Fruit fly (Drosophila melanogaster) S2 (cell line): ENCODE results near the gene osi.

ENCODE experiments used
- CG8478 ChIP-seq: fragments of >200 bp; optimal IDR thresholded peaks from 2 replicates; lab custom pipeline; 2018
- CTCF ChIP-seq, 2 experiments: fragments of >200 bp; optimal IDR thresholded peaks; 2 replicates each; lab custom pipeline; 2018

dm6 chr2L:16858466-16859007 is 29.2 kb downstream of the osi start, which contains the start of gene CG31809:
- no peak for TF ChIP-seq CG8478 (lab: Kevin White, UChicago)
- TF ChIP-seq CTCF (optimal IDR thresholded peaks at IDR 0.05; lab: Kevin White, UChicago) = no peak
